Fruit fly (Drosophila melanogaster): ENCODE results near the gene tefu.

tefu gene

dm6 chr3R:15218824-15219576 is 23.0 kb downstream of the tefu start, which contains the start of the genes SIDL and CG12241 (continued):
- TF ChIP-seq Fer1 (GFP tag; optimal IDR thresholded peaks at IDR 0.05) (peak; percentile 79), Vsx1 (GFP tag; optimal IDR thresholded peaks at IDR 0.05) (peak; percentile 96), hb (GFP tag; IDR thresholded peaks at IDR 0.05; ENCODE audit: partially characterized antibody) (no peak), CG4360 (GFP tag; IDR thresholded peaks at IDR 0.05) (peak; percentile 70), CG11085 (GFP tag; IDR thresholded peaks at IDR 0.05) (peak; percentile 89), salm (tag; optimal IDR thresholded peaks at IDR 0.05) (peak; percentile 23), CG4730 (GFP tag; IDR thresholded peaks at IDR 0.05) (peak; percentile 92), CG9437 (GFP tag; optimal IDR thresholded peaks at IDR 0.05) (peak; percentile 62), kah (GFP tag; optimal IDR thresholded peaks at IDR 0.05) (peak; percentile 77), vnd (GFP tag; IDR thresholded peaks at IDR 0.05; ENCODE audit: partially characterized antibody) (no peak), ab (GFP tag; optimal IDR thresholded peaks at IDR 0.05) (no peak), Meics (GFP tag; optimal IDR thresholded peaks at IDR 0.05) (peak; percentile 90), Bdp1 (GFP tag; optimal IDR thresholded peaks at IDR 0.05) (peak; percentile 7), Atf3 (GFP tag; optimal IDR thresholded peaks at IDR 0.05) (peak; percentile 20), tin (GFP tag; optimal IDR thresholded peaks at IDR 0.05) (peak; percentile 72), CG16813 (GFP tag; IDR thresholded peaks at IDR 0.05; ENCODE audit: partially characterized antibody) (peak; percentile 16; the same call in 1 of the 3 replicates), CG14860 (GFP tag; IDR thresholded peaks at IDR 0.05; ENCODE audit: partially characterized antibody) (0 out of 3 replicates have a peak, but pooled peaks have one; percentile 22), Doc3 (GFP tag; IDR thresholded peaks at IDR 0.05; ENCODE audit: partially characterized antibody) (no peak), stc (GFP tag; IDR thresholded peaks at IDR 0.05) (peak; percentile 91), mirr (GFP tag; optimal IDR thresholded peaks at IDR 0.05) (peak; percentile 9), ase (GFP tag; IDR thresholded peaks at IDR 0.05) (peak; percentile 91), Abd-B (GFP tag; optimal IDR thresholded peaks at IDR 0.05) (peak; percentile 94), unc-4 (GFP tag; IDR thresholded peaks at IDR 0.05; ENCODE audit: partially characterized antibody) (0 out of 2 replicates have a peak, but pooled peaks have one; percentile 44), CG2129 (GFP tag; IDR thresholded peaks at IDR 0.05; ENCODE audit: partially characterized antibody) (no peak), chm (GFP tag; IDR thresholded peaks at IDR 0.05) (peak; percentile 92), Gsc (GFP tag; IDR thresholded peaks at IDR 0.05) (peak; percentile 78), CG6689 (GFP tag; IDR thresholded peaks at IDR 0.05) (peak; percentile 96), Dek (tag; optimal IDR thresholded peaks at IDR 0.05) (peak; percentile 79), CG17385 (GFP tag; optimal IDR thresholded peaks at IDR 0.05) (no peak), sug (tag; optimal IDR thresholded peaks at IDR 0.05) (peak; percentile 75), Lhr (GFP tag; optimal IDR thresholded peaks at IDR 0.05) (no peak), dan (GFP tag; IDR thresholded peaks at IDR 0.05) (peak; percentile 50; the same call in 1 of the 2 replicates), GATAe (GFP tag; conservative IDR thresholded peaks at IDR 0.05) (peak; percentile 84), D (optimal IDR thresholded peaks at IDR 0.05) (no peak), D (GFP tag; optimal IDR thresholded peaks at IDR 0.05) (peak; percentile 72), rib (GFP tag; IDR thresholded peaks at IDR 0.05) (peak; percentile 91), CG31365 (tag; optimal IDR thresholded peaks at IDR 0.05) (peak; percentile 27), Ptx1 (GFP tag; IDR thresholded peaks at IDR 0.05) (peak; percentile 96), CG2116 (GFP tag; optimal IDR thresholded peaks at IDR 0.05) (peak; percentile 79), hbn (GFP tag; IDR thresholded peaks at IDR 0.05; ENCODE audit: partially characterized antibody) (no peak; the same call in none of the 2 replicates), Drgx (GFP tag; IDR thresholded peaks at IDR 0.05) (peak; percentile 96), lola (GFP tag; optimal IDR thresholded peaks at IDR 0.05) (peak in 1 of 3 experiments; percentile 45), CG7786 (GFP tag; optimal IDR thresholded peaks at IDR 0.05) (peak; percentile 15), CG42726 (GFP tag; IDR thresholded peaks at IDR 0.05; ENCODE audit: partially characterized antibody) (no peak), CG12659 (GFP tag; optimal IDR thresholded peaks at IDR 0.05) (peak; percentile 69), TFAM (GFP tag; optimal IDR thresholded peaks at IDR 0.05) (no peak), pzg (GFP tag; optimal IDR thresholded peaks at IDR 0.05) (peak; percentile 34), CG31441 (GFP tag; IDR thresholded peaks at IDR 0.05) (peak; percentile 90)

Measured in whole organism, embryonic.